Fruit fly (Drosophila melanogaster) whole organism, wandering third instar larva: ENCODE data around the gene CG8993.

Experiments
- CG32264 ChIP-seq: fragments of 200-800 bp; sonication (Bioruptor generic); optimal IDR thresholded peaks from 2 replicates; lab custom pipeline; 2016; ENCODE audit warnings: missing biosample characterization, missing genetic modification characterization
- Dif ChIP-seq: fragments of 200-275, 200-300 bp; sonication (Bioruptor generic); optimal IDR thresholded peaks from 2 replicates; lab custom pipeline; 2018; ENCODE audit warnings: missing biosample characterization, missing genetic modification characterization; ENCODE audit not compliant: partially characterized antibody
- GATAd ChIP-seq: sonication (Bioruptor generic); optimal IDR thresholded peaks from 2 replicates; lab custom pipeline; 2016; ENCODE audit warnings: missing biosample characterization, missing genetic modification characterization
- Hnf4 ChIP-seq: fragments of 200-800 bp; sonication (Bioruptor generic); optimal IDR thresholded peaks from 2 replicates; lab custom pipeline; 2016; ENCODE audit warnings: missing biosample characterization, mild to moderate bottlenecking, missing genetic modification characterization
- Hr83 ChIP-seq: fragments of 200-300 bp; sonication (Bioruptor generic); optimal IDR thresholded peaks from 2 replicates; lab custom pipeline; 2016; ENCODE audit warnings: missing biosample characterization, mild to moderate bottlenecking, missing genetic modification characterization, moderate library complexity; ENCODE audit not compliant: poor library complexity, severe bottlenecking
- Jra ChIP-seq: sonication (Bioruptor generic); optimal IDR thresholded peaks from 2 replicates; lab custom pipeline; 2016; ENCODE audit warnings: missing biosample characterization, missing genetic modification characterization
- Myc ChIP-seq: fragments of >200 bp; optimal IDR thresholded peaks from 2 replicates; lab custom pipeline; 2017
- N ChIP-seq: fragments of >200 bp; optimal IDR thresholded peaks from 2 replicates; lab custom pipeline; 2018; ENCODE audit warnings: missing biosample characterization, missing external identifiers, missing genetic modification characterization
- OdsH ChIP-seq: fragments of 200-800 bp; sonication (Bioruptor generic); optimal IDR thresholded peaks from 2 replicates; lab custom pipeline; 2016; ENCODE audit warnings: missing biosample characterization, mild to moderate bottlenecking, missing genetic modification characterization
- Rel ChIP-seq, 2 experiments: fragments of 200-800 bp; sonication (Bioruptor generic) in 1 of 2; optimal IDR thresholded peaks; 2 replicates in 1 of 2; 3 replicates in 1 of 2; lab custom pipeline; 2016 to 2019; ENCODE audit warnings: mild to moderate bottlenecking in 2 of 2, missing biosample characterization in 2 of 2, missing genetic modification characterization in 2 of 2, moderate library complexity in 1 of 2
- Sp1 ChIP-seq: fragments of 200-800 bp; sonication (Bioruptor generic); optimal IDR thresholded peaks from 3 replicates; lab custom pipeline; 2019; ENCODE audit warnings: missing biosample characterization, mild to moderate bottlenecking, missing genetic modification characterization, moderate library complexity
- brk ChIP-seq: fragments of 200-800 bp; sonication (Bioruptor generic); optimal IDR thresholded peaks from 2 replicates; lab custom pipeline; 2016; ENCODE audit warnings: missing biosample characterization, mild to moderate bottlenecking, missing genetic modification characterization
- dl ChIP-seq, 2 experiments: fragments of 175-275, 200-275 bp in 1 of 2; fragments of 200-275 bp in 1 of 2; sonication (Bioruptor generic); optimal IDR thresholded peaks; lab custom pipeline; 2018; ENCODE audit warnings: mild to moderate bottlenecking in 2 of 2, missing biosample characterization in 2 of 2, missing genetic modification characterization in 2 of 2, moderate library complexity in 2 of 2; ENCODE audit not compliant: partially characterized antibody in 2 of 2, insufficient read depth in 1 of 2
- dsf ChIP-seq: sonication (Bioruptor generic); optimal IDR thresholded peaks from 2 replicates; lab custom pipeline; 2016; ENCODE audit warnings: missing biosample characterization, missing genetic modification characterization, borderline replicate concordance
- ey ChIP-seq: fragments of 200-800 bp; sonication (Bioruptor generic); optimal IDR thresholded peaks from 2 replicates; lab custom pipeline; 2016; ENCODE audit warnings: missing biosample characterization, missing genetic modification characterization
- foxo ChIP-seq, 2 experiments: fragments of 200-800 bp; sonication (Bioruptor generic); optimal IDR thresholded peaks; 2 replicates in 1 of 2; 3 replicates in 1 of 2; lab custom pipeline; 2016 to 2017; ENCODE audit warnings: missing biosample characterization in 2 of 2, missing genetic modification characterization in 2 of 2
- h ChIP-seq: fragments of 200-800 bp; sonication (Bioruptor generic); optimal IDR thresholded peaks from 3 replicates; lab custom pipeline; 2016; ENCODE audit warnings: missing biosample characterization, mild to moderate bottlenecking, missing genetic modification characterization
- jim ChIP-seq: fragments of 175-275, 200-325 bp; sonication (Bioruptor generic); optimal IDR thresholded peaks from 2 replicates; lab custom pipeline; 2016; ENCODE audit warnings: missing biosample characterization, mild to moderate bottlenecking, missing genetic modification characterization
- lola ChIP-seq: fragments of >200 bp; optimal IDR thresholded peaks from 2 replicates; lab custom pipeline; 2017; ENCODE audit warnings: missing biosample characterization, missing genetic modification characterization
- pan ChIP-seq: fragments of >200 bp; optimal IDR thresholded peaks from 2 replicates; lab custom pipeline; 2017
- psq ChIP-seq: fragments of 200-800 bp; sonication (Bioruptor generic); optimal IDR thresholded peaks from 3 replicates; lab custom pipeline; 2017; ENCODE audit warnings: missing biosample characterization, mild to moderate bottlenecking, missing genetic modification characterization, moderate library complexity
- rgr ChIP-seq: fragments of 200-800 bp; sonication (Bioruptor generic); optimal IDR thresholded peaks from 3 replicates; lab custom pipeline; 2016; ENCODE audit warnings: missing biosample characterization, mild to moderate bottlenecking, missing genetic modification characterization
- sage ChIP-seq: fragments of 200-800 bp; sonication (Bioruptor generic); optimal IDR thresholded peaks from 2 replicates; lab custom pipeline; 2016; ENCODE audit warnings: missing biosample characterization, mild to moderate bottlenecking, missing genetic modification characterization
- sv ChIP-seq: fragments of 200-800 bp; sonication (Bioruptor generic); optimal IDR thresholded peaks from 3 replicates; lab custom pipeline; 2016; ENCODE audit warnings: missing biosample characterization, missing genetic modification characterization
- usp ChIP-seq: fragments of >200 bp; optimal IDR thresholded peaks from 2 replicates; lab custom pipeline; 2017; ENCODE audit warnings: missing biosample characterization, missing genetic modification characterization
- woc ChIP-seq: sonication (Bioruptor generic); optimal IDR thresholded peaks from 2 replicates; lab custom pipeline; 2016; ENCODE audit warnings: missing biosample characterization, mild to moderate bottlenecking, missing genetic modification characterization

The CG8993 gene

dm6 chr3L:2388683-2389315, 16.8 kb downstream of the CG8993 start, which contains the start of gene Mzt1:
Gene Mzt1 (plus strand): TSS chr3L:2389265.
- TF ChIP-seq Jra (GFP tag; lab: Kevin White, UChicago) (no peak), N (no peak), brk (GFP tag; lab: Kevin White, UChicago) (no peak), psq (GFP tag; lab: Kevin White, UChicago) (no peak), usp (no peak), GATAd (GFP tag; lab: Kevin White, UChicago) (no peak)

dm6 chr3L:2390889-2391288, 18.9 kb downstream of the CG8993 start, which contains the start of the genes CG32298 and CG32299:
Gene CG32298 (minus strand): TSS chr3L:2390989.
Gene CG32299 (minus strand): TSS chr3L:2390989.
- no peak for TF ChIP-seq N
- TF ChIP-seq pan (lab: Kevin White, UChicago): no peak
- no peak for TF ChIP-seq psq (GFP tag; lab: Kevin White, UChicago)
- no peak for TF ChIP-seq OdsH (GFP tag; lab: Kevin White, UChicago)

dm6 chr3L:2392745-2393435, 20.9 kb downstream of the CG8993 start:
- TF ChIP-seq ey (GFP tag; lab: Kevin White, UChicago): no peak
- no peak for TF ChIP-seq Dif (GFP tag; lab: Kevin White, UChicago)
- TF ChIP-seq GATAd (GFP tag; lab: Kevin White, UChicago): no peak
- no peak for TF ChIP-seq woc
- no peak for TF ChIP-seq brk (GFP tag; lab: Kevin White, UChicago)
- TF ChIP-seq Sp1 (GFP tag; lab: Kevin White, UChicago): no peak
- no peak for TF ChIP-seq rgr (GFP tag; lab: Kevin White, UChicago)
- no peak for TF ChIP-seq N
- no peak for TF ChIP-seq Hr83 (GFP tag; lab: Kevin White, UChicago)
- no peak for TF ChIP-seq Rel (GFP tag; optimal IDR thresholded peaks at IDR 0.05; lab: Kevin White, UChicago)
- TF ChIP-seq Rel (tag; optimal IDR thresholded peaks at IDR 0.05; lab: Kevin White, UChicago): no peak
- TF ChIP-seq dl (GFP tag; optimal IDR thresholded peaks at IDR 0.05; lab: Kevin White, UChicago; ENCODE audit: insufficient read depth in 1 of 2, partially characterized antibody in 2 of 2): no peak

- TF ChIP-seq sv (no peak), Hnf4 (GFP tag; lab: Kevin White, UChicago) (no peak), psq (GFP tag; lab: Kevin White, UChicago) (no peak), CG32264 (GFP tag; lab: Kevin White, UChicago) (no peak), foxo (GFP tag; optimal IDR thresholded peaks at IDR 0.05; lab: Kevin White, UChicago) (no peak), Dif (GFP tag; lab: Kevin White, UChicago) (no peak), jim (GFP tag; lab: Kevin White, UChicago) (no peak), Rel (GFP tag; optimal IDR thresholded peaks at IDR 0.05; lab: Kevin White, UChicago) (no peak), Rel (tag; optimal IDR thresholded peaks at IDR 0.05; lab: Kevin White, UChicago) (no peak), OdsH (GFP tag; lab: Kevin White, UChicago) (no peak), Jra (GFP tag; lab: Kevin White, UChicago) (no peak), dl (GFP tag; optimal IDR thresholded peaks at IDR 0.05; lab: Kevin White, UChicago; ENCODE audit: insufficient read depth in 1 of 2, partially characterized antibody in 2 of 2) (no peak), lola (GFP tag; lab: Kevin White, UChicago) (no peak), sage (GFP tag; lab: Kevin White, UChicago) (no peak), dsf (GFP tag; lab: Kevin White, UChicago) (no peak), Sp1 (GFP tag; lab: Kevin White, UChicago) (no peak), Myc (no peak), Hr83 (GFP tag; lab: Kevin White, UChicago) (no peak)
- TF ChIP-seq, all 38 proteins: peak for 0
Observed at dm6 chr3L:2397571-2398187, 25.7 kb downstream of the CG8993 start.

dm6 chr3L:2398636-2399035, 26.6 kb downstream of the CG8993 start:
- TF ChIP-seq Hr83 (GFP tag; lab: Kevin White, UChicago) (no peak), h (GFP tag; lab: Kevin White, UChicago) (no peak)
- TF ChIP-seq, all 38 proteins: peak for 0
